Worm (Caenorhabditis elegans): ENCODE results near the gene srg-8.

Gene srg-8

ce11 chrIII:6280070-6280596 is 25.5 kb upstream of the srg-8 start, which contains the start of gene hmg-1.2 (continued):
- no peak for TF ChIP-seq vab-7 (GFP tag; IDR thresholded peaks at IDR 0.05)
- TF ChIP-seq Y48G9A.11 (GFP tag; IDR thresholded peaks at IDR 0.05) = no peak
- peak; percentile 97 for TF ChIP-seq hlh-11 (tag; optimal IDR thresholded peaks at IDR 0.05)
- 0 out of 2 replicates have a peak, but pooled peaks have one; percentile 40 for TF ChIP-seq madf-9 (GFP tag; conservative IDR thresholded peaks at IDR 0.05)
- TF ChIP-seq hmg-1.1 (GFP tag; IDR thresholded peaks at IDR 0.05) = peak; percentile 92
- TF ChIP-seq R02D3.7 (tag; optimal IDR thresholded peaks at IDR 0.05) = no peak
- TF ChIP-seq nhr-237 (tag; optimal IDR thresholded peaks at IDR 0.05) = no peak
- TF ChIP-seq ceh-62 (tag; optimal IDR thresholded peaks at IDR 0.05) = no peak
- no peak for TF ChIP-seq fos-1 (tag; optimal IDR thresholded peaks at IDR 0.05)
- TF ChIP-seq lsy-2 (tag; optimal IDR thresholded peaks at IDR 0.05) = peak; percentile 54 to 83
- no peak for TF ChIP-seq ceh-82 (tag; optimal IDR thresholded peaks at IDR 0.05)
- TF ChIP-seq F26F4.8 (GFP tag; conservative IDR thresholded peaks at IDR 0.05) = no peak
- no peak for TF ChIP-seq dmd-9 (GFP tag; IDR thresholded peaks at IDR 0.05)
- peak; percentile 59 for TF ChIP-seq T20F7.1 (GFP tag; optimal IDR thresholded peaks at IDR 0.05)
- TF ChIP-seq nhr-76 (tag; optimal IDR thresholded peaks at IDR 0.05) = no peak
- peak; percentile 70; the same call in 1 of the 2 replicates for TF ChIP-seq zfp-3 (GFP tag; conservative IDR thresholded peaks at IDR 0.05)
- TF ChIP-seq ceh-44 (GFP tag; IDR thresholded peaks at IDR 0.05) = no peak
- TF ChIP-seq lin-1 (GFP tag; IDR thresholded peaks at IDR 0.05) = peak; percentile 33; the same call in 1 of the 2 replicates
- TF ChIP-seq dpl-1 (GFP tag; optimal IDR thresholded peaks at IDR 0.05) = peak; percentile 62
- TF ChIP-seq lin-29 (GFP tag; IDR thresholded peaks at IDR 0.05) = no peak
- TF ChIP-seq lin-15B (tag; optimal IDR thresholded peaks at IDR 0.05) = no peak
- TF ChIP-seq ztf-7 (tag; optimal IDR thresholded peaks at IDR 0.05) = peak; percentile 16
- no peak for TF ChIP-seq Y75B8A.6 (GFP tag; IDR thresholded peaks at IDR 0.05)
- TF ChIP-seq nhr-11 (tag; optimal IDR thresholded peaks at IDR 0.05) = peak; percentile 77
- TF ChIP-seq fkh-10 (GFP tag; optimal IDR thresholded peaks at IDR 0.05) = peak; percentile 16
- TF ChIP-seq gei-8 (GFP tag; optimal IDR thresholded peaks at IDR 0.05) = peak; percentile 30
- no peak for TF ChIP-seq zip-11 (GFP tag; IDR thresholded peaks at IDR 0.05)
- TF ChIP-seq zag-1 (tag; optimal IDR thresholded peaks at IDR 0.05) = no peak
- peak; percentile 67 for TF ChIP-seq pha-4 (GFP tag; IDR thresholded peaks at IDR 0.05)
- peak; percentile 20 for TF ChIP-seq pha-4 (tag; optimal IDR thresholded peaks at IDR 0.05)
- peak; percentile 70 for TF ChIP-seq spr-1 (tag; optimal IDR thresholded peaks at IDR 0.05)
- TF ChIP-seq Y5F2A.4 (GFP tag; optimal IDR thresholded peaks at IDR 0.05) = no peak
- no peak for TF ChIP-seq nhr-42 (GFP tag; IDR thresholded peaks at IDR 0.05)
- no peak for TF ChIP-seq Y105C5A.15 (GFP tag; IDR thresholded peaks at IDR 0.05)
- peak; percentile 43 for TF ChIP-seq nhr-102 (tag; optimal IDR thresholded peaks at IDR 0.05)
- 0 out of 2 replicates have a peak, but pooled peaks have one; percentile 66 for TF ChIP-seq daf-19 (GFP tag; conservative IDR thresholded peaks at IDR 0.05)
- TF ChIP-seq tra-1 (GFP tag; IDR thresholded peaks at IDR 0.05) = 0 out of 2 replicates have a peak, but pooled peaks have one; percentile 58
- TF ChIP-seq jun-1 (tag; optimal IDR thresholded peaks at IDR 0.05) = peak; percentile 60
- TF ChIP-seq snpc-1.2 (GFP tag; IDR thresholded peaks at IDR 0.05) = no peak
- TF ChIP-seq nhr-6 (tag; optimal IDR thresholded peaks at IDR 0.05) = peak; percentile 39
- TF ChIP-seq F44E2.7 (GFP tag; IDR thresholded peaks at IDR 0.05) = no peak
- TF ChIP-seq ZK337.2 (GFP tag; IDR thresholded peaks at IDR 0.05) = no peak
- TF ChIP-seq ceh-32 (tag; optimal IDR thresholded peaks at IDR 0.05; ENCODE audit: poor library complexity) = no peak
- TF ChIP-seq lin-13 (GFP tag; optimal IDR thresholded peaks at IDR 0.05) = peak; percentile 56
- no peak for TF ChIP-seq unc-130 (GFP tag; optimal IDR thresholded peaks at IDR 0.05)
- TF ChIP-seq mep-1 (tag; optimal IDR thresholded peaks at IDR 0.05) = peak; percentile 84
- TF ChIP-seq lim-7 (GFP tag; IDR thresholded peaks at IDR 0.05) = no peak
- TF ChIP-seq mdl-1 (tag; optimal IDR thresholded peaks at IDR 0.05) = peak; percentile 83 to 87
- peak; percentile 77 for TF ChIP-seq arid-1 (GFP tag; conservative IDR thresholded peaks at IDR 0.05)
- TF ChIP-seq daf-8 (GFP tag; IDR thresholded peaks at IDR 0.05) = no peak
- no peak for TF ChIP-seq daf-12 (tag; optimal IDR thresholded peaks at IDR 0.05)
- TF ChIP-seq mxl-3 (GFP tag; optimal IDR thresholded peaks at IDR 0.05) = peak; percentile 74

All from whole organism, L4 larva.